Fruit fly (Drosophila melanogaster): Measurements from ENCODE around the gene pod1.

- no peak for TF ChIP-seq CG8478 (optimal IDR thresholded peaks at IDR 0.05)
- TF ChIP-seq usp (GFP tag; optimal IDR thresholded peaks at IDR 0.05), result no peak
- TF ChIP-seq psq (optimal IDR thresholded peaks at IDR 0.05), result no peak
- no peak for TF ChIP-seq Dll (optimal IDR thresholded peaks at IDR 0.05)
- TF ChIP-seq pan (optimal IDR thresholded peaks at IDR 0.05), result no peak
These were observed 53.0 kb downstream of the pod1 start for dm6 chrX:6856332-6856995.
